Worm (Caenorhabditis elegans) whole organism, young adult: ENCODE measurements around the gene paf-2.

ENCODE experiments used
- attf-6 ChIP-seq: fragments of 200-800 bp; sonication (Bioruptor generic); IDR thresholded peaks from 2 replicates; pipeline ENCODE4 v1.3.6; 2022; ENCODE audit warnings: missing genetic modification reagents, missing genetic modification characterization, missing compliant biosample characterization
- hsf-1 ChIP-seq: fragments of 200-800 bp; sonication (Bioruptor generic); IDR thresholded peaks from 2 replicates; pipeline ENCODE4 v1.3.6; 2022; ENCODE audit warnings: missing genetic modification reagents, missing genetic modification characterization, missing compliant biosample characterization
- let-607 ChIP-seq, 2 experiments: fragments of 200-800 bp in 1 of 2; sonication (Bioruptor generic) in 1 of 2; sonication (generic microtip) in 1 of 2; optimal IDR thresholded peaks; 2 replicates each; lab custom pipeline; 2016 to 2018; ENCODE audit warnings: mild to moderate bottlenecking in 2 of 2, missing compliant biosample characterization in 2 of 2, missing genetic modification characterization in 2 of 2, moderate library complexity in 2 of 2, missing genotype in 1 of 2
- repo-1 ChIP-seq: sonication (generic microtip); optimal IDR thresholded peaks from 2 replicates; lab custom pipeline; 2017; ENCODE audit warnings: mild to moderate bottlenecking, missing genetic modification characterization, missing compliant biosample characterization
- somi-1 ChIP-seq: fragments of 200-800 bp; sonication (Bioruptor generic); optimal IDR thresholded peaks from 2 replicates; lab custom pipeline; 2018; ENCODE audit warnings: mild to moderate bottlenecking, missing genetic modification characterization, missing compliant biosample characterization
- unc-62 ChIP-seq: fragments of 150-350 bp; optimal IDR thresholded peaks from 2 replicates; lab custom pipeline; 2014; ENCODE audit warnings: missing biosample characterization, missing genetic modification reagents, missing genetic modification characterization

DNA sequence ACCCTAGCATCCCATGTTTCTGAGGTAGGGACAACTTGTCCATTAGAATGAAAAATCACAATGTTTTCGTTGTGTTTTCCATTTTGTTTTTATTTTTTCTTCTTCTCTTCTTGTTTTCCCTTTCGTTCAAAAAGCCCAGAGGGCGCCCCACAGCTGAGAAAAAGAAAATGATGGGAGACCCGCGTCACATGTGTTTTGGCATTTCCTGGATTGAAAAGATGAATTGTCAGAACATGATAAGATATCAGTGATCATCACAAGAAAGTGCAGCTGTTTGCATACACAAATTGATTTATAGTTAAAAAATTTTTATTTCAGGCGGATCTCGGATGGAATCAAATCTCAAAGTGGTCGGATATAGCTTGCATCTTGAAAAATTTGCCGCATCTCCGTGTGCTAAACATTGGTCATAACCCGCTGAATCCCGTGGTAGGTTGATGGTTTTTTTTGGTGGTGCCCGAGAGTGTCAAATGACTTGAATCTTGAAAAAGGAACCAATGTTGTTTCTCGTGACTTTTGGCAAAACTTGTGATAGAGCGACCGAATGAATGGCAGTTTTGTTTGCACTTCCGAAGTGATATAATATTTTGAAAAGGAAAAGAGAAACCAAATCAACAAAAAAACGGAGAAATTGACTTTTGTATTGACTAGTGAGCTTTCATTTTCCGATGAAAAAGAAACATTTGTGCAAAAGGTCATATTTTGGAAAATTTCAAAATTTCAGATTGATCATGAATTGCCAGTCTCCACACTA lies 31.2 kb downstream of the paf-2 start:
- TF ChIP-seq hsf-1 (GFP tag; lab: Robert Waterston, UW) (no peak), attf-6 (GFP tag; lab: Robert Waterston, UW) (no peak), let-607 (tag; optimal IDR thresholded peaks at IDR 0.05; lab: Kevin White, UChicago) (no peak), repo-1 (tag; lab: Kevin White, UChicago) (no peak), unc-62 (GFP tag; lab: Kevin White, UChicago) (no peak), somi-1 (GFP tag; lab: Kevin White, UChicago) (no peak)
